Worm (Caenorhabditis elegans): Measurements from ENCODE around the gene C27H5.2.

The C27H5.2 gene

ce11 chrII:7112780-7113179 lies 42.6 kb upstream of the C27H5.2 start, which contains the start of gene F10E7.6:
Gene F10E7.6 (plus strand): TSS chrII:7113080.
- TF ChIP-seq ceh-39 (tag; optimal IDR thresholded peaks at IDR 0.05), result no peak
- no peak for TF ChIP-seq pha-4 (tag; optimal IDR thresholded peaks at IDR 0.05)
- TF ChIP-seq snpc-4 (tag; optimal IDR thresholded peaks at IDR 0.05), result no peak
- no peak for TF ChIP-seq nhr-2 (tag; optimal IDR thresholded peaks at IDR 0.05)

ce11 chrII:7115638-7116037 lies 39.7 kb upstream of the C27H5.2 start, which contains the start of gene cutl-5:
Gene cutl-5 (minus strand): TSS chrII:7115906.
- TF ChIP-seq mep-1 (tag; optimal IDR thresholded peaks at IDR 0.05) (no peak), nhr-2 (tag; optimal IDR thresholded peaks at IDR 0.05) (no peak), mls-2 (tag; optimal IDR thresholded peaks at IDR 0.05) (no peak), hlh-1 (tag; optimal IDR thresholded peaks at IDR 0.05) (no peak)

ce11 chrII:7116350-7116749 lies 39.0 kb upstream of the C27H5.2 start, which contains the start of gene spon-1:
Gene spon-1 (plus strand): TSS chrII:7116557.
- TF ChIP-seq nhr-28 (tag; optimal IDR thresholded peaks at IDR 0.05), result no peak
- no peak for TF ChIP-seq bed-3 (GFP tag; optimal IDR thresholded peaks at IDR 0.05)
- no peak for TF ChIP-seq drap-1 (GFP tag; optimal IDR thresholded peaks at IDR 0.05)
- no peak for TF ChIP-seq lsy-2 (tag; optimal IDR thresholded peaks at IDR 0.05)
- TF ChIP-seq lin-32 (GFP tag; optimal IDR thresholded peaks at IDR 0.05), result no peak
- TF ChIP-seq ztf-11 (tag; optimal IDR thresholded peaks at IDR 0.05), result no peak
- no peak for TF ChIP-seq mab-5 (tag; optimal IDR thresholded peaks at IDR 0.05)
- no peak for TF ChIP-seq flh-1 (GFP tag; optimal IDR thresholded peaks at IDR 0.05)
- no peak for TF ChIP-seq pha-4 (tag; optimal IDR thresholded peaks at IDR 0.05)
- no peak for TF ChIP-seq sem-2 (GFP tag; optimal IDR thresholded peaks at IDR 0.05)
- no peak for TF ChIP-seq snpc-4 (tag; optimal IDR thresholded peaks at IDR 0.05)
- no peak for TF ChIP-seq nhr-237 (tag; optimal IDR thresholded peaks at IDR 0.05)
- TF ChIP-seq nhr-76 (tag; optimal IDR thresholded peaks at IDR 0.05), result no peak
- peak; percentile 54 for TF ChIP-seq unc-62 (GFP tag; optimal IDR thresholded peaks at IDR 0.05)
- peak; percentile 46 for TF ChIP-seq nhr-2 (tag; optimal IDR thresholded peaks at IDR 0.05)
- no peak for TF ChIP-seq blmp-1 (tag; optimal IDR thresholded peaks at IDR 0.05)
- TF ChIP-seq unc-120 (tag; optimal IDR thresholded peaks at IDR 0.05; ENCODE audit: poor library complexity, severe bottlenecking), result peak; percentile 14
- peak; percentile 73 for TF ChIP-seq hlh-1 (tag; optimal IDR thresholded peaks at IDR 0.05)
- TF ChIP-seq sptf-1 (tag; optimal IDR thresholded peaks at IDR 0.05), result no peak
- TF ChIP-seq elt-1 (tag; optimal IDR thresholded peaks at IDR 0.05; ENCODE audit: borderline replicate concordance, insufficient read depth), result no peak

ce11 chrII:7119525-7119924 lies 35.9 kb upstream of the C27H5.2 start:
- TF ChIP-seq mab-5 (tag; optimal IDR thresholded peaks at IDR 0.05) (no peak), snpc-4 (tag; optimal IDR thresholded peaks at IDR 0.05) (no peak)

- TF ChIP-seq nhr-12 (tag; optimal IDR thresholded peaks at IDR 0.05) (no peak), zip-8 (tag; optimal IDR thresholded peaks at IDR 0.05) (no peak), bed-3 (GFP tag; optimal IDR thresholded peaks at IDR 0.05) (no peak), lin-32 (GFP tag; optimal IDR thresholded peaks at IDR 0.05) (no peak), pha-4 (tag; optimal IDR thresholded peaks at IDR 0.05) (no peak), sem-2 (GFP tag; optimal IDR thresholded peaks at IDR 0.05) (no peak), tbx-8 (GFP tag; optimal IDR thresholded peaks at IDR 0.05) (no peak), mep-1 (tag; optimal IDR thresholded peaks at IDR 0.05) (no peak), sptf-1 (tag; optimal IDR thresholded peaks at IDR 0.05) (no peak), blmp-1 (tag; optimal IDR thresholded peaks at IDR 0.05) (no peak), nhr-76 (tag; optimal IDR thresholded peaks at IDR 0.05) (no peak), cnd-1 (tag; optimal IDR thresholded peaks at IDR 0.05) (no peak), unc-120 (tag; optimal IDR thresholded peaks at IDR 0.05; ENCODE audit: poor library complexity, severe bottlenecking) (no peak), ztf-11 (tag; optimal IDR thresholded peaks at IDR 0.05) (no peak), mab-5 (tag; optimal IDR thresholded peaks at IDR 0.05) (no peak), hlh-1 (tag; optimal IDR thresholded peaks at IDR 0.05) (no peak)
Measured at ce11 chrII:7121762-7122292, 33.6 kb upstream of the C27H5.2 start, which contains the start of gene F10E7.2. Gene F10E7.2 (plus strand): TSS chrII:7122242.

ce11 chrII:7122661-7123418 lies 32.5 kb upstream of the C27H5.2 start, which contains the start of gene F10E7.11:
Gene F10E7.11 (minus strand): TSS chrII:7122892.
- no peak for TF ChIP-seq mab-5 (tag; optimal IDR thresholded peaks at IDR 0.05)
- TF ChIP-seq hlh-1 (tag; optimal IDR thresholded peaks at IDR 0.05), result no peak
- TF ChIP-seq cnd-1 (tag; optimal IDR thresholded peaks at IDR 0.05), result peak; percentile 16
